Worm (Caenorhabditis elegans) whole organism, L4 larva: ENCODE measurements around the gene sdz-7.

ENCODE experiments used
- ama-1 ChIP-seq: fragments of 150-350 bp; optimal IDR thresholded peaks from 2 replicates; lab custom pipeline; 2014; ENCODE audit warnings: inconsistent platforms, mixed read lengths
- daf-19 ChIP-seq: fragments of 200-800 bp; sonication (Bioruptor generic); conservative IDR thresholded peaks from 2 replicates; pipeline ENCODE4 v1.3.6; 2022; ENCODE audit warnings: missing genetic modification characterization, missing compliant biosample characterization
- dve-1 ChIP-seq: sonication (generic microtip); optimal IDR thresholded peaks from 2 replicates; lab custom pipeline; 2017; ENCODE audit warnings: antibody characterized with exemption, mild to moderate bottlenecking, missing genetic modification characterization, missing compliant biosample characterization; ENCODE audit not compliant: insufficient read depth
- fos-1 ChIP-seq: fragments of 150-350 bp; optimal IDR thresholded peaks from 2 replicates; lab custom pipeline; 2014; ENCODE audit warnings: missing biosample characterization, missing genetic modification characterization
- lir-3 ChIP-seq: sonication (generic microtip); optimal IDR thresholded peaks from 2 replicates; lab custom pipeline; 2016; ENCODE audit warnings: mild to moderate bottlenecking, missing genetic modification characterization, missing compliant biosample characterization
- lsy-2 ChIP-seq, 2 experiments: fragments of 150-350 bp in 1 of 2; sonication (generic microtip) in 1 of 2; optimal IDR thresholded peaks; 2 replicates each; lab custom pipeline; 2014 to 2017; ENCODE audit warnings: missing biosample characterization in 2 of 2, missing genetic modification characterization in 2 of 2
- mdl-1 ChIP-seq, 2 experiments: fragments of 150-350 bp in 1 of 2; sonication (generic microtip) in 1 of 2; optimal IDR thresholded peaks; 2 replicates each; lab custom pipeline; 2014 to 2017; ENCODE audit warnings: missing biosample characterization in 2 of 2, missing genetic modification characterization in 2 of 2
- nhr-76 ChIP-seq: fragments of 150-350 bp; optimal IDR thresholded peaks from 2 replicates; lab custom pipeline; 2014; ENCODE audit warnings: missing biosample characterization, missing genetic modification characterization
- pha-4 ChIP-seq, 2 experiments: fragments of 150-350 bp in 1 of 2; fragments of 200-800 bp in 1 of 2; sonication (Bioruptor generic) in 1 of 2; IDR thresholded peaks in 1 of 2; optimal IDR thresholded peaks in 1 of 2; 2 replicates each; pipeline versions ENCODE4 v1.3.6 to Lab custom; 2014 to 2022; ENCODE audit warnings: missing genetic modification characterization in 2 of 2, missing genetic modification reagents in 2 of 2, missing biosample characterization in 1 of 2, missing compliant biosample characterization in 1 of 2
- set-16 ChIP-seq: fragments of 200-800 bp; sonication (Bioruptor generic); IDR thresholded peaks from 2 replicates; pipeline ENCODE4 v1.3.6; 2022; ENCODE audit warnings: missing genetic modification reagents, missing genetic modification characterization, missing compliant biosample characterization
- tra-1 ChIP-seq: fragments of 200-800 bp; sonication (Bioruptor generic); IDR thresholded peaks from 2 replicates; pipeline ENCODE4 v1.3.6; 2022; ENCODE audit warnings: missing genetic modification reagents, missing genetic modification characterization, missing compliant biosample characterization
- unc-39 ChIP-seq: sonication (generic microtip); optimal IDR thresholded peaks from 2 replicates; lab custom pipeline; 2017; ENCODE audit warnings: missing biosample characterization, missing genetic modification characterization

ce11 chrII:3877127-3877526 is 647 bp downstream of the sdz-7 start, which contains the start of gene nep-3:
- no peak for TF ChIP-seq set-16
- no peak for TF ChIP-seq lsy-2 (tag; optimal IDR thresholded peaks at IDR 0.05; lab: Kevin White, UChicago)
- TF ChIP-seq fos-1 = no peak
- TF ChIP-seq dve-1 (tag; lab: Kevin White, UChicago) = no peak
- TF ChIP-seq ama-1 (lab: Kevin White, UChicago) = no peak
- TF ChIP-seq daf-19 (GFP tag; lab: Robert Waterston, UW) = no peak
- no peak for TF ChIP-seq nhr-76
- no peak for TF ChIP-seq pha-4 (GFP tag; IDR thresholded peaks at IDR 0.05; lab: Robert Waterston, UW)
- TF ChIP-seq pha-4 (tag; optimal IDR thresholded peaks at IDR 0.05; lab: Kevin White, UChicago) = no peak
- no peak for TF ChIP-seq lir-3 (tag; lab: Kevin White, UChicago)
- TF ChIP-seq mdl-1 (tag; optimal IDR thresholded peaks at IDR 0.05; lab: Kevin White, UChicago) = no peak
- TF ChIP-seq unc-39 = no peak
- TF ChIP-seq tra-1 (GFP tag; lab: Robert Waterston, UW) = no peak
